Fruit fly (Drosophila melanogaster): ENCODE measurements around the gene Neos.

- no peak for TF ChIP-seq dm (GFP tag; optimal IDR thresholded peaks at IDR 0.05)
- no peak for TF ChIP-seq CG7839 (tag; optimal IDR thresholded peaks at IDR 0.05)
- no peak for TF ChIP-seq D (optimal IDR thresholded peaks at IDR 0.05)
- no peak for TF ChIP-seq D (GFP tag; optimal IDR thresholded peaks at IDR 0.05)
- TF ChIP-seq klu (GFP tag; IDR thresholded peaks at IDR 0.05), result no peak
- no peak for TF ChIP-seq CG14667 (GFP tag; IDR thresholded peaks at IDR 0.05)
- no peak for TF ChIP-seq CG17359 (tag; optimal IDR thresholded peaks at IDR 0.05)
- no peak for TF ChIP-seq Mrtf (GFP tag; IDR thresholded peaks at IDR 0.05)
- TF ChIP-seq ro (GFP tag; IDR thresholded peaks at IDR 0.05), result no peak
- TF ChIP-seq Xrp1 (GFP tag; IDR thresholded peaks at IDR 0.05), result no peak
These were observed 42.1 kb downstream of the Neos start for dm6 chr3L:7283541-7283940.

Measured in whole organism, embryonic.